Worm (Caenorhabditis elegans) whole organism, young adult: Measurements from ENCODE around the gene F01G10.5.

ENCODE experiments used
- B0019.2 ChIP-seq: fragments of 200-800 bp; sonication (Bioruptor generic); conservative IDR thresholded peaks from 2 replicates; pipeline ENCODE4 v1.3.6; 2022; ENCODE audit warnings: missing genetic modification reagents, missing genetic modification characterization, missing compliant biosample characterization
- B0035.1 ChIP-seq: sonication (generic microtip); optimal IDR thresholded peaks from 2 replicates; lab custom pipeline; 2016; ENCODE audit warnings: missing genetic modification characterization, mild to moderate bottlenecking, missing compliant biosample characterization, missing genotype, missing genetic modification reagents
- B0336.3 ChIP-seq: fragments of 200-800 bp; sonication (Bioruptor generic); IDR thresholded peaks from 2 replicates; pipeline ENCODE4 v1.3.6; 2022; ENCODE audit warnings: missing genetic modification characterization, missing compliant biosample characterization
- F10E7.11 ChIP-seq: sonication (generic microtip); optimal IDR thresholded peaks from 2 replicates; lab custom pipeline; 2017; ENCODE audit warnings: mild to moderate bottlenecking, missing genetic modification characterization, moderate library complexity, missing compliant biosample characterization
- F22D6.2 ChIP-seq: sonication (generic microtip); optimal IDR thresholded peaks from 2 replicates; lab custom pipeline; 2016; ENCODE audit warnings: mild to moderate bottlenecking, missing genetic modification characterization, missing compliant biosample characterization
- F23B12.7 ChIP-seq: sonication (generic microtip); optimal IDR thresholded peaks from 2 replicates; lab custom pipeline; 2017; ENCODE audit warnings: missing genetic modification characterization, mild to moderate bottlenecking, missing compliant biosample characterization, antibody characterized with exemption, moderate library complexity; ENCODE audit not compliant: insufficient read depth
- F49E8.2 ChIP-seq: sonication (generic microtip); optimal IDR thresholded peaks from 3 replicates; lab custom pipeline; 2017; ENCODE audit warnings: missing genetic modification characterization, mild to moderate bottlenecking, missing compliant biosample characterization, antibody characterized with exemption, moderate library complexity; ENCODE audit not compliant: insufficient read depth
- K11D2.4 ChIP-seq: fragments of 200-800 bp; sonication (Bioruptor generic); IDR thresholded peaks from 2 replicates; pipeline ENCODE4 v1.3.6; 2022; ENCODE audit warnings: missing genetic modification reagents, missing genetic modification characterization, missing compliant biosample characterization
- K12H6.12 ChIP-seq: fragments of 200-800 bp; sonication (Bioruptor generic); optimal IDR thresholded peaks from 2 replicates; lab custom pipeline; 2018; ENCODE audit warnings: mild to moderate bottlenecking, missing genetic modification characterization, missing compliant biosample characterization
- T07F8.4 ChIP-seq: sonication (generic microtip); optimal IDR thresholded peaks from 2 replicates; lab custom pipeline; 2016; ENCODE audit warnings: mild to moderate bottlenecking, missing genetic modification characterization, moderate library complexity, missing compliant biosample characterization
- Y53F4B.3 ChIP-seq: fragments of 200-800 bp; sonication (Bioruptor generic); IDR thresholded peaks from 2 replicates; pipeline ENCODE4 v1.3.6; 2022; ENCODE audit warnings: missing genetic modification reagents, missing genetic modification characterization, missing compliant biosample characterization
- Y53G8AR.9 ChIP-seq: fragments of 200-800 bp; sonication (Bioruptor generic); conservative IDR thresholded peaks from 2 replicates; pipeline ENCODE4 v1.3.6; 2022; ENCODE audit warnings: missing genetic modification reagents, missing genetic modification characterization, missing compliant biosample characterization
- ZK185.1 ChIP-seq: sonication (generic microtip); optimal IDR thresholded peaks from 2 replicates; lab custom pipeline; 2016; ENCODE audit warnings: mild to moderate bottlenecking, missing genetic modification characterization, missing compliant biosample characterization; ENCODE audit not compliant: poor library complexity, severe bottlenecking
- atf-7 ChIP-seq: sonication (generic microtip); optimal IDR thresholded peaks from 2 replicates; lab custom pipeline; 2017; ENCODE audit warnings: mild to moderate bottlenecking, missing genetic modification characterization, missing compliant biosample characterization
- attf-5 ChIP-seq: fragments of 200-800 bp; sonication (Bioruptor generic); optimal IDR thresholded peaks from 2 replicates; lab custom pipeline; 2018; ENCODE audit warnings: mild to moderate bottlenecking, missing genetic modification characterization, missing compliant biosample characterization
- ceh-100 ChIP-seq: fragments of 200-800 bp; sonication (Bioruptor generic); IDR thresholded peaks from 2 replicates; pipeline ENCODE4 v1.3.6; 2022; ENCODE audit warnings: missing genetic modification reagents, missing genetic modification characterization, missing compliant biosample characterization
- chd-7 ChIP-seq: sonication (generic microtip); optimal IDR thresholded peaks from 2 replicates; lab custom pipeline; 2016; ENCODE audit warnings: mild to moderate bottlenecking, missing genetic modification characterization, moderate library complexity, missing compliant biosample characterization
- die-1 ChIP-seq: sonication (generic microtip); optimal IDR thresholded peaks from 2 replicates; lab custom pipeline; 2016; ENCODE audit warnings: missing genotype, mild to moderate bottlenecking, missing genetic modification characterization, missing compliant biosample characterization
- dpl-1 ChIP-seq: fragments of 150-350 bp; optimal IDR thresholded peaks from 2 replicates; lab custom pipeline; 2014; ENCODE audit warnings: missing biosample characterization, missing genetic modification reagents, missing genetic modification characterization
- egrh-3 ChIP-seq: fragments of 200-800 bp; sonication (Bioruptor generic); IDR thresholded peaks from 2 replicates; pipeline ENCODE4 v1.3.6; 2022; ENCODE audit warnings: missing genetic modification reagents, missing genetic modification characterization, missing compliant biosample characterization
- ekl-4 ChIP-seq: fragments of 200-800 bp; sonication (Bioruptor generic); IDR thresholded peaks from 2 replicates; pipeline ENCODE4 v1.3.6; 2022; ENCODE audit warnings: missing genetic modification reagents, missing genetic modification characterization, missing compliant biosample characterization
- gei-17 ChIP-seq: fragments of 200-800 bp; sonication (Bioruptor generic); optimal IDR thresholded peaks from 2 replicates; lab custom pipeline; 2018; ENCODE audit warnings: mild to moderate bottlenecking, missing genetic modification characterization, missing compliant biosample characterization
- hmg-1.2 ChIP-seq: fragments of 200-800 bp; sonication (Bioruptor generic); IDR thresholded peaks from 2 replicates; pipeline ENCODE4 v1.3.6; 2022; ENCODE audit warnings: missing genetic modification reagents, missing genetic modification characterization, missing compliant biosample characterization
- let-526 ChIP-seq: fragments of 200-800 bp; sonication (Bioruptor generic); IDR thresholded peaks from 2 replicates; pipeline ENCODE4 v1.3.6; 2022; ENCODE audit warnings: missing genetic modification reagents, missing genetic modification characterization, missing compliant biosample characterization
- let-607 ChIP-seq, 2 experiments: fragments of 200-800 bp in 1 of 2; sonication (Bioruptor generic) in 1 of 2; sonication (generic microtip) in 1 of 2; optimal IDR thresholded peaks; 2 replicates each; lab custom pipeline; 2016 to 2018; ENCODE audit warnings: mild to moderate bottlenecking in 2 of 2, missing compliant biosample characterization in 2 of 2, missing genetic modification characterization in 2 of 2, moderate library complexity in 2 of 2, missing genotype in 1 of 2
- lin-35 ChIP-seq, 3 experiments: fragments of 150-350 bp in 2 of 3; sonication (generic microtip) in 1 of 3; optimal IDR thresholded peaks; 2 replicates each; lab custom pipeline; 2014 to 2018; ENCODE audit warnings: missing biosample characterization in 3 of 3, missing genetic modification characterization in 3 of 3, missing genetic modification reagents in 3 of 3
- madf-10 ChIP-seq: sonication (generic microtip); optimal IDR thresholded peaks from 2 replicates; lab custom pipeline; 2016; ENCODE audit warnings: mild to moderate bottlenecking, missing genetic modification characterization, missing compliant biosample characterization
- madf-6 ChIP-seq: fragments of 200-800 bp; sonication (Bioruptor generic); IDR thresholded peaks from 2 replicates; pipeline ENCODE4 v1.3.6; 2022; ENCODE audit warnings: missing genetic modification reagents, missing genetic modification characterization, missing compliant biosample characterization
- mcd-1 ChIP-seq: fragments of 200-800 bp; sonication (Bioruptor generic); IDR thresholded peaks from 2 replicates; pipeline ENCODE4 v1.3.6; 2022; ENCODE audit warnings: missing genetic modification reagents, missing genetic modification characterization, missing compliant biosample characterization
- nfya-2 ChIP-seq: fragments of 200-800 bp; sonication (Bioruptor generic); IDR thresholded peaks from 2 replicates; pipeline ENCODE4 v1.3.6; 2022; ENCODE audit warnings: missing genetic modification reagents, missing genetic modification characterization, missing compliant biosample characterization
- pbrm-1 ChIP-seq: fragments of 200-800 bp; sonication (Bioruptor generic); IDR thresholded peaks from 2 replicates; pipeline ENCODE4 v1.3.6; 2022; ENCODE audit warnings: missing genetic modification reagents, missing genetic modification characterization, missing compliant biosample characterization
- rec-8 ChIP-seq, 2 experiments: sonication (generic microtip); optimal IDR thresholded peaks; 2 replicates each; lab custom pipeline; 2016; ENCODE audit warnings: mild to moderate bottlenecking in 2 of 2, missing genetic modification characterization in 2 of 2, missing genetic modification reagents in 2 of 2, missing genotype in 2 of 2, missing biosample characterization in 1 of 2, missing compliant biosample characterization in 1 of 2, moderate library complexity in 1 of 2
- snpc-4 ChIP-seq, 5 experiments: fragments of 150-350 bp in 1 of 5; sonication (generic microtip) in 4 of 5; optimal IDR thresholded peaks; 2 replicates each; lab custom pipeline; 2014 to 2018; ENCODE audit warnings: missing genetic modification characterization in 5 of 5, missing biosample characterization in 3 of 5, antibody characterized with exemption in 2 of 5, mild to moderate bottlenecking in 2 of 5, missing compliant biosample characterization in 2 of 5, missing genotype in 2 of 5, moderate library complexity in 2 of 5, missing genetic modification reagents in 1 of 5
- tbp1 ChIP-seq: fragments of 200-800 bp; sonication (Bioruptor generic); optimal IDR thresholded peaks from 2 replicates; lab custom pipeline; 2018; ENCODE audit warnings: mild to moderate bottlenecking, missing genetic modification characterization, missing compliant biosample characterization
- tlf-1 ChIP-seq: fragments of 200-800 bp; sonication (Bioruptor generic); optimal IDR thresholded peaks from 2 replicates; lab custom pipeline; 2018; ENCODE audit warnings: mild to moderate bottlenecking, missing genetic modification characterization, missing compliant biosample characterization
- unc-62 ChIP-seq: fragments of 150-350 bp; optimal IDR thresholded peaks from 2 replicates; lab custom pipeline; 2014; ENCODE audit warnings: missing biosample characterization, missing genetic modification reagents, missing genetic modification characterization
- ztf-22 ChIP-seq: fragments of 200-800 bp; sonication (Bioruptor generic); optimal IDR thresholded peaks from 2 replicates; lab custom pipeline; 2018; ENCODE audit warnings: mild to moderate bottlenecking, missing genetic modification characterization, moderate library complexity, missing compliant biosample characterization
- ztf-26 ChIP-seq: sonication (generic microtip); optimal IDR thresholded peaks from 2 replicates; lab custom pipeline; 2017; ENCODE audit warnings: missing genetic modification characterization, missing compliant biosample characterization
- ztf-3 ChIP-seq: fragments of 200-800 bp; sonication (Bioruptor generic); optimal IDR thresholded peaks from 2 replicates; lab custom pipeline; 2018; ENCODE audit warnings: mild to moderate bottlenecking, missing genetic modification characterization, missing compliant biosample characterization

Gene F01G10.5

ce11 chrIV:10252350-10252792 lies 21.5 kb upstream of the F01G10.5 start (continued):
- TF ChIP-seq Y53F4B.3 (no peak), madf-6 (peak; percentile 12; the same call in 1 of the 2 replicates), unc-62 (peak; percentile 41), F10E7.11 (tag; lab: Kevin White, UChicago) (no peak), ztf-22 (GFP tag; lab: Kevin White, UChicago) (peak; percentile 61), mcd-1 (GFP tag; lab: Robert Waterston, UW) (peak; percentile 71), lin-35 (GFP tag; optimal IDR thresholded peaks at IDR 0.05; lab: Kevin White, UChicago) (peak in 2 of 3 experiments; percentile 32 to 80), ztf-26 (tag; lab: Kevin White, UChicago) (peak; percentile 43), B0336.3 (GFP tag; lab: Robert Waterston, UW) (peak; percentile 75), B0019.2 (GFP tag; lab: Robert Waterston, UW) (no peak), dpl-1 (GFP tag; lab: Kevin White, UChicago) (no peak), attf-5 (GFP tag; lab: Kevin White, UChicago) (peak; percentile 93), tbp1 (GFP tag; lab: Kevin White, UChicago) (peak; percentile 58), nfya-2 (GFP tag; lab: Robert Waterston, UW) (no peak), Y53G8AR.9 (GFP tag; lab: Robert Waterston, UW) (peak; percentile 71), snpc-4 (GFP tag; optimal IDR thresholded peaks at IDR 0.05; lab: Kevin White, UChicago) (peak; percentile 63), snpc-4 (tag; optimal IDR thresholded peaks at IDR 0.05; lab: Kevin White, UChicago) (peak in 2 of 4 experiments; percentile 55 to 56), K11D2.4 (GFP tag; lab: Robert Waterston, UW) (peak; percentile 88), hmg-1.2 (GFP tag; lab: Robert Waterston, UW) (peak; percentile 84), pbrm-1 (GFP tag; lab: Robert Waterston, UW) (peak; percentile 81), ztf-3 (GFP tag; lab: Kevin White, UChicago) (peak; percentile 60), rec-8 (tag; optimal IDR thresholded peaks at IDR 0.05; lab: Kevin White, UChicago) (no peak), tlf-1 (GFP tag; lab: Kevin White, UChicago) (peak; percentile 75), F49E8.2 (no peak), F22D6.2 (peak; percentile 46), F23B12.7 (tag; lab: Kevin White, UChicago) (peak; percentile 40), B0035.1 (peak; percentile 26), ceh-100 (GFP tag; lab: Robert Waterston, UW) (0 out of 2 replicates have a peak, but pooled peaks have one; percentile 10), ekl-4 (GFP tag; lab: Robert Waterston, UW) (0 out of 2 replicates have a peak, but pooled peaks have one; percentile 28), atf-7 (peak; percentile 93), let-526 (GFP tag; lab: Robert Waterston, UW) (peak; percentile 33; the same call in 1 of the 2 replicates), madf-10 (tag; lab: Kevin White, UChicago) (peak; percentile 60), egrh-3 (peak; percentile 76), chd-7 (peak; percentile 89), die-1 (tag; lab: Kevin White, UChicago) (peak; percentile 39), T07F8.4 (tag; lab: Kevin White, UChicago) (no peak), gei-17 (peak; percentile 49), K12H6.12 (peak; percentile 93), let-607 (tag; optimal IDR thresholded peaks at IDR 0.05; lab: Kevin White, UChicago) (peak; percentile 65 to 75), ZK185.1 (tag; lab: Kevin White, UChicago) (peak; percentile 32)
